Worm (Caenorhabditis elegans): ENCODE results near the gene sre-35.

DNA sequence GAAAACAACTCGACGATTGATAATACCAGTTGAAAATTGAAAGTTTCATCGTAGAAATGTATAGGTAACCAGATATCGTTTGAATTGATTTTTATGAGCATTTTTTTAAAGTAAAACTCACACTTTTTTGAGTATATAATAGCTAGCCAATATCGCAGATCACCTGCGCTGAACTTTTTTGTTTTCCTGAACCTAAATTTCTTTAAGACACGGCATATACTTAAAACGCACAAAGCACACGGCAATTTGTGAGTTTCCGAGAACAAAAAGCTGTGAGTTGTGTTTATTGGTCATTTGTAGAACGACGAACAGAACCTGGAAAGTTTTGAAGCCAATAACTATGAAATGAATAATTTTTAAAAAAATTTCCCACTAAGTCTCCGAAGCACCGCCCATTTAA is 50.9 kb downstream of the sre-35 start, which contains the start of gene sre-29:
- TF ChIP-seq ztf-11 (tag; optimal IDR thresholded peaks at IDR 0.05) (no peak), nhr-25 (tag; optimal IDR thresholded peaks at IDR 0.05) (no peak), nhr-28 (tag; optimal IDR thresholded peaks at IDR 0.05) (no peak), nhr-11 (tag; optimal IDR thresholded peaks at IDR 0.05) (no peak), nhr-76 (tag; optimal IDR thresholded peaks at IDR 0.05) (no peak), nhr-237 (tag; optimal IDR thresholded peaks at IDR 0.05) (no peak), pqm-1 (tag; optimal IDR thresholded peaks at IDR 0.05) (no peak), egl-27 (tag; optimal IDR thresholded peaks at IDR 0.05) (no peak), pha-4 (tag; optimal IDR thresholded peaks at IDR 0.05) (no peak)

Measured in whole organism, L3 larva.